Worm (Caenorhabditis elegans) whole organism, L3 larva: ENCODE results near the gene cnc-11.

Source experiments
- R02D3.7 ChIP-seq: fragments of 150-350 bp; optimal IDR thresholded peaks from 2 replicates; lab custom pipeline; 2014; ENCODE audit warnings: missing biosample characterization, missing genetic modification characterization
- ama-1 ChIP-seq: fragments of 150-350 bp; optimal IDR thresholded peaks from 2 replicates; lab custom pipeline; 2018
- ceh-28 ChIP-seq: fragments of 150-350 bp; optimal IDR thresholded peaks from 2 replicates; lab custom pipeline; 2014; ENCODE audit warnings: missing biosample characterization, missing genetic modification reagents, missing genetic modification characterization
- ceh-82 ChIP-seq: fragments of 150-350 bp; optimal IDR thresholded peaks from 2 replicates; lab custom pipeline; 2014; ENCODE audit warnings: missing biosample characterization, missing genetic modification characterization
- ceh-9 ChIP-seq: sonication (generic microtip); optimal IDR thresholded peaks from 2 replicates; lab custom pipeline; 2018; ENCODE audit warnings: missing biosample characterization, missing genetic modification characterization
- daf-12 ChIP-seq: fragments of 150-350 bp; optimal IDR thresholded peaks from 2 replicates; lab custom pipeline; 2014; ENCODE audit warnings: missing biosample characterization, missing genetic modification reagents, missing genetic modification characterization
- elt-1 ChIP-seq: fragments of 150-350 bp; optimal IDR thresholded peaks from 2 replicates; lab custom pipeline; 2014; ENCODE audit warnings: missing biosample characterization, missing genetic modification characterization
- elt-2 ChIP-seq: sonication (generic microtip); optimal IDR thresholded peaks from 2 replicates; lab custom pipeline; 2016; ENCODE audit warnings: missing genetic modification reagents, mild to moderate bottlenecking, missing genetic modification characterization, missing compliant biosample characterization
- elt-3 ChIP-seq, 3 experiments: fragments of 150-350 bp in 1 of 3; sonication (generic microtip) in 2 of 3; optimal IDR thresholded peaks; 2 replicates in 2 of 3; 4 replicates in 1 of 3; lab custom pipeline; 2014 to 2017; ENCODE audit warnings: missing biosample characterization in 3 of 3, missing genetic modification characterization in 3 of 3
- eor-1 ChIP-seq, 2 experiments: fragments of 150-350 bp; optimal IDR thresholded peaks; 2 replicates each; lab custom pipeline; 2014 to 2018; ENCODE audit warnings: missing biosample characterization in 2 of 2, missing genetic modification characterization in 2 of 2
- fkh-10 ChIP-seq: sonication (generic microtip); optimal IDR thresholded peaks from 2 replicates; lab custom pipeline; 2017; ENCODE audit warnings: missing biosample characterization, missing genetic modification reagents, missing genetic modification characterization
- fkh-2 ChIP-seq: fragments of 150-350 bp; optimal IDR thresholded peaks from 2 replicates; lab custom pipeline; 2014; ENCODE audit warnings: missing biosample characterization, missing genetic modification reagents, missing genetic modification characterization
- hmg-11 ChIP-seq: sonication (generic microtip); optimal IDR thresholded peaks from 2 replicates; lab custom pipeline; 2016; ENCODE audit warnings: missing genetic modification characterization, missing compliant biosample characterization
- jun-1 ChIP-seq: fragments of 150-350 bp; optimal IDR thresholded peaks from 2 replicates; lab custom pipeline; 2014; ENCODE audit warnings: missing biosample characterization, missing genetic modification reagents, missing genetic modification characterization
- lin-15B ChIP-seq: fragments of 150-350 bp; optimal IDR thresholded peaks from 2 replicates; lab custom pipeline; 2014; ENCODE audit warnings: missing biosample characterization, missing genetic modification characterization
- lsy-12 ChIP-seq: sonication (generic microtip); optimal IDR thresholded peaks from 2 replicates; lab custom pipeline; 2016; ENCODE audit warnings: mild to moderate bottlenecking, missing genetic modification characterization, missing compliant biosample characterization
- mdl-1 ChIP-seq: fragments of 150-350 bp; optimal IDR thresholded peaks from 2 replicates; lab custom pipeline; 2014; ENCODE audit warnings: missing biosample characterization, missing genetic modification characterization
- nfya-1 ChIP-seq: sonication (generic microtip); optimal IDR thresholded peaks from 2 replicates; lab custom pipeline; 2017; ENCODE audit warnings: missing genetic modification characterization, mild to moderate bottlenecking, missing compliant biosample characterization, antibody characterized with exemption, moderate library complexity; ENCODE audit not compliant: insufficient read depth
- nhr-11 ChIP-seq: fragments of 150-350 bp; optimal IDR thresholded peaks from 2 replicates; lab custom pipeline; 2014; ENCODE audit warnings: missing biosample characterization, missing genetic modification characterization
- nhr-12 ChIP-seq: fragments of 150-350 bp; optimal IDR thresholded peaks from 2 replicates; lab custom pipeline; 2014; ENCODE audit warnings: missing biosample characterization, missing genetic modification characterization
- nhr-23 ChIP-seq: fragments of 150-350 bp; optimal IDR thresholded peaks from 2 replicates; lab custom pipeline; 2014; ENCODE audit warnings: missing biosample characterization, missing genetic modification reagents, missing genetic modification characterization
- nhr-237 ChIP-seq: fragments of 150-350 bp; optimal IDR thresholded peaks from 2 replicates; lab custom pipeline; 2014; ENCODE audit warnings: missing biosample characterization, missing genetic modification characterization
- nhr-25 ChIP-seq: sonication (generic microtip); optimal IDR thresholded peaks from 2 replicates; lab custom pipeline; 2017; ENCODE audit warnings: missing biosample characterization, missing genetic modification characterization
- nhr-28 ChIP-seq: fragments of 150-350 bp; optimal IDR thresholded peaks from 2 replicates; lab custom pipeline; 2014; ENCODE audit warnings: missing biosample characterization, missing genetic modification characterization
- nhr-43 ChIP-seq: sonication (generic microtip); optimal IDR thresholded peaks from 2 replicates; lab custom pipeline; 2016; ENCODE audit warnings: mild to moderate bottlenecking, missing genetic modification characterization, missing compliant biosample characterization; ENCODE audit not compliant: poor library complexity, severe bottlenecking
- nhr-67 ChIP-seq: fragments of 150-350 bp; optimal IDR thresholded peaks from 2 replicates; lab custom pipeline; 2014; ENCODE audit warnings: missing biosample characterization, missing genetic modification characterization
- nhr-77 ChIP-seq: fragments of 150-350 bp; optimal IDR thresholded peaks from 2 replicates; lab custom pipeline; 2014; ENCODE audit warnings: missing biosample characterization, missing genetic modification characterization
- pqm-1 ChIP-seq: fragments of 150-350 bp; optimal IDR thresholded peaks from 2 replicates; lab custom pipeline; 2017; ENCODE audit warnings: missing biosample characterization, missing genetic modification characterization, inconsistent platforms
- sea-2 ChIP-seq: fragments of 150-350 bp; sonication (generic microtip); optimal IDR thresholded peaks from 4 replicates; lab custom pipeline; 2014; ENCODE audit warnings: missing biosample characterization, missing genetic modification reagents, missing genetic modification characterization
- skn-1 ChIP-seq: fragments of 150-350 bp; optimal IDR thresholded peaks from 2 replicates; lab custom pipeline; 2014; ENCODE audit warnings: missing biosample characterization, missing genetic modification characterization
- snpc-4 ChIP-seq: fragments of 150-350 bp; optimal IDR thresholded peaks from 2 replicates; lab custom pipeline; 2014; ENCODE audit warnings: missing biosample characterization, missing genetic modification characterization
- tbx-2 ChIP-seq: sonication (generic microtip); optimal IDR thresholded peaks from 2 replicates; lab custom pipeline; 2016; ENCODE audit warnings: mild to moderate bottlenecking, missing genetic modification characterization, missing compliant biosample characterization
- unc-39 ChIP-seq: sonication (generic microtip); optimal IDR thresholded peaks from 4 replicates; lab custom pipeline; 2017; ENCODE audit warnings: missing biosample characterization, missing genetic modification characterization
- unc-62 ChIP-seq: fragments of 150-350 bp; sonication (generic microtip); optimal IDR thresholded peaks from 4 replicates; lab custom pipeline; 2014; ENCODE audit warnings: missing biosample characterization, missing genetic modification reagents, missing genetic modification characterization
- ztf-11 ChIP-seq: fragments of 150-350 bp; optimal IDR thresholded peaks from 2 replicates; lab custom pipeline; 2014; ENCODE audit warnings: missing biosample characterization, missing genetic modification characterization

Gene cnc-11

DNA sequence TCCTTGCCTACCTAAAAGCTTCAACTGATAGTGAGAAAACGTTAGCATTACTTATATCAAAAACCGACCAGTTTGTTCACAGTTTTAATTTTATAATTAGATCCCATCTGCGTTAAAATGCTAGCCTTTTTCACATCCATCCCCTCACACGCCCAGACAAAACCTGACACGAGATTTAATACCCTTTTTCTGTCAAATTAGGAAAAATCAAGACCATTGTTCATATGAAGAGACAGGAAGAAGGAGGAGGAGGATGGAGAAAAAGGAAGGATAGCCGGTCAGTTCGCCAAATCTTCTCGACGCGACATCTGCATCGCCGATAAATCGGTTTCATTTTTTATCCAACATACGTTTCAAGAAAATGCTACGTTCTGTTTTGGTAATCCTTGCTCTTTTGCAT, 5.6 kb downstream of the cnc-11 start, which contains the start of gene cnc-3:
Gene cnc-3 (plus strand): TSS at position 281 of the 400 bp plus-strand sequence.
- no peak for TF ChIP-seq R02D3.7 (tag; lab: Kevin White, UChicago)
- peak; percentile 41 for TF ChIP-seq nhr-25 (tag; lab: Kevin White, UChicago)
- TF ChIP-seq nhr-67, result no peak

DNA sequence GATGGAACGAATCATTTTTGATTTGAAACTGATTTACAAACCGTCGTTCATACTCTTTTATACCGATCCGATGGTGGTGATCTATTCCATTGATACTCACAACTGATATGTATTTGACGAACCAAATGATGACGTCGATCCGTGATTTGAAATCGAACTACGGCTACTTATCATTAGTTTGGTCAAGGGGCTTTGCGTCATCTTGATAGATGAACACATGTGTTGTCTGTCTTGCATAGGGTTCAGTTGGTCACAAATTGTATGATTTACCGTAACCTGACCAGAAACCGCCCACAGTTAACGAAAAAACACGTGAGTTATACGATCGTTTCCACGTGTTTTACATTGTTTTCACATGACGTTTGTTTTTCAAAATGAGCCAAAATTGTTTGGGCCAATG, 8.0 kb downstream of the cnc-11 start, which contains the start of gene cnc-2:
Gene cnc-2 (minus strand): TSS at position 24 of the 400 bp plus-strand sequence.
- TF ChIP-seq nhr-25 (tag; lab: Kevin White, UChicago), result no peak
- no peak for TF ChIP-seq nhr-23 (tag; lab: Kevin White, UChicago)
- no peak for TF ChIP-seq jun-1 (tag; lab: Kevin White, UChicago)
- TF ChIP-seq daf-12 (tag; lab: Kevin White, UChicago), result no peak
- TF ChIP-seq mdl-1 (tag; lab: Kevin White, UChicago), result no peak
- TF ChIP-seq nhr-28 (tag; lab: Kevin White, UChicago), result no peak
- no peak for TF ChIP-seq nhr-77 (tag; lab: Kevin White, UChicago)
- TF ChIP-seq ceh-82 (tag; lab: Kevin White, UChicago), result no peak
- no peak for TF ChIP-seq nhr-67
- no peak for TF ChIP-seq lin-15B (tag; lab: Kevin White, UChicago)
- no peak for TF ChIP-seq nhr-12 (tag; lab: Kevin White, UChicago)
- no peak for TF ChIP-seq unc-39
- no peak for TF ChIP-seq elt-2 (tag; lab: Kevin White, UChicago)
- no peak for TF ChIP-seq nfya-1 (tag; lab: Kevin White, UChicago)
- TF ChIP-seq nhr-237 (tag; lab: Kevin White, UChicago), result no peak

DNA sequence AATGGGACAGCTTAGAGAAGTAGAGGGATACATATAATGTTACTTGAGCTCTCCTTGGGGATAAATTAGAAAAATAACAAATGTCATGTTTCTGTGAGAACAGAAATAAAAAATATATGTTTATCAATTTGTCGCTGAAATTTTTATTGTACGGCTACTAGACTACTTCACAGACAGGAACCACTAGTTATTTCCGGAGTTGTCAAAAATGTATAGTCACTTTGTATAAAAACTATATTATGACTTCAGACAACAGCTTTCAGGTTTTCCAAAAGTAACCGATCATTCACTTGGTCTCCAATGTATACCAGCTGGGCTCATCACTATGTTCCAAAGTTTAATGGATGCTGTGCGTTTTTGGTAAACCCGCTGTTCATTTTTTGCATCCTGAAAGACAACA, 9.2 kb downstream of the cnc-11 start, which contains the start of gene srj-23:
Gene srj-23 (plus strand): TSS at position 301 of the 400 bp plus-strand sequence.
- TF ChIP-seq unc-62 (no peak), eor-1 (tag; optimal IDR thresholded peaks at IDR 0.05; lab: Kevin White, UChicago) (no peak), ceh-9 (no peak), nhr-28 (tag; lab: Kevin White, UChicago) (no peak), elt-1 (tag; lab: Kevin White, UChicago) (no peak), daf-12 (tag; lab: Kevin White, UChicago) (no peak), nhr-67 (no peak), sea-2 (GFP tag; lab: Kevin White, UChicago) (no peak), nhr-12 (tag; lab: Kevin White, UChicago) (no peak), mdl-1 (tag; lab: Kevin White, UChicago) (no peak), skn-1 (tag; lab: Kevin White, UChicago) (no peak)

DNA sequence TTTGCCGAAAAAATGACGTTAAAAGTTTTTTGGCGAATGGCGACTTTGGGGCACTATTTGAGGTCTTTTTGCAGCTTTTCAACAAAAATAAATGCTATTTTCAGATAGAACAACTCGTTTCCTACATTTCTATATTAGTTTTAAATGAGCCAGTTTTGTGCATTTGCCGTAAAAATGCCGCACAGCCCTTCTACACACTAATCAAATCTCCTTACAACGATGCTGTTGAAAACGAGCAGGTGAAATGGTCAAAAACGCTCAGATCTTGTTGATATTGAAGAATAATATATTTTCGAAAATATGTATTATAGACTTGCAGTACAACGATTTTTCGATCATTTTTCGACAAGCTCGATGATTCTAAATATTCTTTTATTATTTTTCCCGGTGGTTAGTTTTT, 12.6 kb downstream of the cnc-11 start, which contains the start of gene chil-14:
Gene chil-14 (plus strand): TSS at position 301 of the 400 bp plus-strand sequence.
- TF ChIP-seq mdl-1 (tag; lab: Kevin White, UChicago) (no peak), skn-1 (tag; lab: Kevin White, UChicago) (no peak), unc-62 (no peak), ceh-9 (no peak), tbx-2 (no peak), pqm-1 (tag; lab: Kevin White, UChicago) (no peak), fkh-10 (GFP tag; lab: Kevin White, UChicago) (no peak), snpc-4 (tag; lab: Kevin White, UChicago) (no peak), lsy-12 (tag; lab: Kevin White, UChicago) (no peak), nhr-43 (tag; lab: Kevin White, UChicago) (no peak), ztf-11 (no peak), fkh-2 (no peak), nhr-12 (tag; lab: Kevin White, UChicago) (no peak), nhr-67 (no peak), ama-1 (no peak), daf-12 (tag; lab: Kevin White, UChicago) (no peak)

DNA sequence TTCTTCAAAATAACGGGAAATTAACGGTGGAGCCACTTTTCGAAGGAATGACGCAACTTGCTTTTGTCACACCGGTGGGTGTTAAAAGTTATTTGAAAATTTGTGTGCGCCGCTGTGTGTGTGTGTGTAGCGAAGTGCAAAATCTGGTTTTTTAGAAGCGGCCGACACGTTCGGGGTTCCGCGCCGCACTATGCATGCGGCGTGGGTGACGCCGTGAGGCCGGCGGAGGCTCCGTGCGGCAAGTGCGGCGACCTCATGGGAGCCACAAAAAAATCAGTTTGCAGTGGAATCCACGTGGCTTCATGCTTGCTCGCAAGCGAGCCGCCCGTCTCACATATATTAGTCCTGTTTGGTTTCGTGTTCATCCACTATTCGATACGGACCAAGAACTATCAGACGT, 13.1 kb downstream of the cnc-11 start:
- TF ChIP-seq lsy-12 (tag; lab: Kevin White, UChicago) (no peak), nhr-237 (tag; lab: Kevin White, UChicago) (no peak), nhr-77 (tag; lab: Kevin White, UChicago) (no peak), nhr-11 (tag; lab: Kevin White, UChicago) (no peak), nhr-12 (tag; lab: Kevin White, UChicago) (no peak), hmg-11 (tag; lab: Kevin White, UChicago) (no peak), ceh-28 (tag; lab: Kevin White, UChicago) (no peak), lin-15B (tag; lab: Kevin White, UChicago) (no peak), elt-3 (tag; optimal IDR thresholded peaks at IDR 0.05; lab: Kevin White, UChicago) (no peak), unc-39 (no peak), unc-62 (no peak), snpc-4 (tag; lab: Kevin White, UChicago) (no peak)
